Fruit fly (Drosophila melanogaster) whole organism, wandering third instar larva: ENCODE results near the gene CG6168.

ENCODE experiments used
- Abd-B ChIP-seq: fragments of >200 bp; optimal IDR thresholded peaks from 2 replicates; lab custom pipeline; 2017; ENCODE audit warnings: missing biosample characterization, missing genetic modification characterization
- CG32264 ChIP-seq: fragments of 200-800 bp; sonication (Bioruptor generic); optimal IDR thresholded peaks from 2 replicates; lab custom pipeline; 2016; ENCODE audit warnings: missing biosample characterization, missing genetic modification characterization
- CG9705 ChIP-seq: fragments of 200-800 bp; sonication (Bioruptor generic); optimal IDR thresholded peaks from 2 replicates; lab custom pipeline; 2018; ENCODE audit warnings: missing biosample characterization, mild to moderate bottlenecking, missing genetic modification characterization
- CrebA ChIP-seq: fragments of 200-800 bp; sonication (Bioruptor generic); optimal IDR thresholded peaks from 2 replicates; lab custom pipeline; 2016; ENCODE audit warnings: missing biosample characterization, mild to moderate bottlenecking, missing genetic modification characterization, borderline replicate concordance
- Dfd ChIP-seq: fragments of >200 bp; optimal IDR thresholded peaks from 2 replicates; lab custom pipeline; 2017; ENCODE audit warnings: missing biosample characterization, missing genetic modification characterization
- Dif ChIP-seq: fragments of 200-275, 200-300 bp; sonication (Bioruptor generic); optimal IDR thresholded peaks from 2 replicates; lab custom pipeline; 2018; ENCODE audit warnings: missing biosample characterization, missing genetic modification characterization; ENCODE audit not compliant: partially characterized antibody
- GATAd ChIP-seq: sonication (Bioruptor generic); optimal IDR thresholded peaks from 2 replicates; lab custom pipeline; 2016; ENCODE audit warnings: missing biosample characterization, missing genetic modification characterization
- Hnf4 ChIP-seq: fragments of 200-800 bp; sonication (Bioruptor generic); optimal IDR thresholded peaks from 2 replicates; lab custom pipeline; 2016; ENCODE audit warnings: missing biosample characterization, mild to moderate bottlenecking, missing genetic modification characterization
- Hr78 ChIP-seq: fragments of >200 bp; optimal IDR thresholded peaks from 2 replicates; lab custom pipeline; 2017; ENCODE audit warnings: missing biosample characterization, missing genetic modification characterization
- Hr83 ChIP-seq: fragments of 200-300 bp; sonication (Bioruptor generic); optimal IDR thresholded peaks from 2 replicates; lab custom pipeline; 2016; ENCODE audit warnings: missing biosample characterization, mild to moderate bottlenecking, missing genetic modification characterization, moderate library complexity; ENCODE audit not compliant: poor library complexity, severe bottlenecking
- Jra ChIP-seq: sonication (Bioruptor generic); optimal IDR thresholded peaks from 2 replicates; lab custom pipeline; 2016; ENCODE audit warnings: missing biosample characterization, missing genetic modification characterization
- Mio ChIP-seq: sonication (Bioruptor generic); optimal IDR thresholded peaks from 2 replicates; lab custom pipeline; 2016; ENCODE audit warnings: missing biosample characterization, missing genetic modification characterization
- Myc ChIP-seq: fragments of >200 bp; optimal IDR thresholded peaks from 2 replicates; lab custom pipeline; 2017
- N ChIP-seq: fragments of >200 bp; optimal IDR thresholded peaks from 2 replicates; lab custom pipeline; 2018; ENCODE audit warnings: missing biosample characterization, missing external identifiers, missing genetic modification characterization
- OdsH ChIP-seq: fragments of 200-800 bp; sonication (Bioruptor generic); optimal IDR thresholded peaks from 2 replicates; lab custom pipeline; 2016; ENCODE audit warnings: missing biosample characterization, mild to moderate bottlenecking, missing genetic modification characterization
- Rel ChIP-seq, 2 experiments: fragments of 200-800 bp; sonication (Bioruptor generic) in 1 of 2; optimal IDR thresholded peaks; 2 replicates in 1 of 2; 3 replicates in 1 of 2; lab custom pipeline; 2016 to 2019; ENCODE audit warnings: mild to moderate bottlenecking in 2 of 2, missing biosample characterization in 2 of 2, missing genetic modification characterization in 2 of 2, moderate library complexity in 1 of 2
- Sp1 ChIP-seq: fragments of 200-800 bp; sonication (Bioruptor generic); optimal IDR thresholded peaks from 3 replicates; lab custom pipeline; 2019; ENCODE audit warnings: missing biosample characterization, mild to moderate bottlenecking, missing genetic modification characterization, moderate library complexity
- Vsx2 ChIP-seq: fragments of 200-300, 225-300 bp; sonication (Bioruptor generic); optimal IDR thresholded peaks from 2 replicates; lab custom pipeline; 2018; ENCODE audit warnings: missing biosample characterization, missing genetic modification characterization; ENCODE audit not compliant: partially characterized antibody
- br ChIP-seq: fragments of 200-800 bp; sonication (Bioruptor generic); optimal IDR thresholded peaks from 2 replicates; lab custom pipeline; 2016; ENCODE audit warnings: missing biosample characterization, missing genetic modification characterization
- brk ChIP-seq: fragments of 200-800 bp; sonication (Bioruptor generic); optimal IDR thresholded peaks from 2 replicates; lab custom pipeline; 2016; ENCODE audit warnings: missing biosample characterization, mild to moderate bottlenecking, missing genetic modification characterization
- dl ChIP-seq, 2 experiments: fragments of 175-275, 200-275 bp in 1 of 2; fragments of 200-275 bp in 1 of 2; sonication (Bioruptor generic); optimal IDR thresholded peaks; lab custom pipeline; 2018; ENCODE audit warnings: mild to moderate bottlenecking in 2 of 2, missing biosample characterization in 2 of 2, missing genetic modification characterization in 2 of 2, moderate library complexity in 2 of 2; ENCODE audit not compliant: partially characterized antibody in 2 of 2, insufficient read depth in 1 of 2
- dmrt93B ChIP-seq: fragments of 200-800 bp; sonication (Bioruptor generic); optimal IDR thresholded peaks from 2 replicates; lab custom pipeline; 2018; ENCODE audit warnings: missing biosample characterization, mild to moderate bottlenecking, missing genetic modification characterization
- dsf ChIP-seq: sonication (Bioruptor generic); optimal IDR thresholded peaks from 2 replicates; lab custom pipeline; 2016; ENCODE audit warnings: missing biosample characterization, missing genetic modification characterization, borderline replicate concordance
- ey ChIP-seq: fragments of 200-800 bp; sonication (Bioruptor generic); optimal IDR thresholded peaks from 2 replicates; lab custom pipeline; 2016; ENCODE audit warnings: missing biosample characterization, missing genetic modification characterization
- fru ChIP-seq: fragments of 200-800 bp; sonication (Bioruptor generic); optimal IDR thresholded peaks from 3 replicates; lab custom pipeline; 2016; ENCODE audit warnings: missing biosample characterization, mild to moderate bottlenecking, missing genetic modification characterization
- h ChIP-seq: fragments of 200-800 bp; sonication (Bioruptor generic); optimal IDR thresholded peaks from 3 replicates; lab custom pipeline; 2016; ENCODE audit warnings: missing biosample characterization, mild to moderate bottlenecking, missing genetic modification characterization
- jim ChIP-seq: fragments of 175-275, 200-325 bp; sonication (Bioruptor generic); optimal IDR thresholded peaks from 2 replicates; lab custom pipeline; 2016; ENCODE audit warnings: missing biosample characterization, mild to moderate bottlenecking, missing genetic modification characterization
- lola ChIP-seq: fragments of >200 bp; optimal IDR thresholded peaks from 2 replicates; lab custom pipeline; 2017; ENCODE audit warnings: missing biosample characterization, missing genetic modification characterization
- psq ChIP-seq: fragments of 200-800 bp; sonication (Bioruptor generic); optimal IDR thresholded peaks from 3 replicates; lab custom pipeline; 2017; ENCODE audit warnings: missing biosample characterization, mild to moderate bottlenecking, missing genetic modification characterization, moderate library complexity
- rgr ChIP-seq: fragments of 200-800 bp; sonication (Bioruptor generic); optimal IDR thresholded peaks from 3 replicates; lab custom pipeline; 2016; ENCODE audit warnings: missing biosample characterization, mild to moderate bottlenecking, missing genetic modification characterization
- sage ChIP-seq: fragments of 200-800 bp; sonication (Bioruptor generic); optimal IDR thresholded peaks from 2 replicates; lab custom pipeline; 2016; ENCODE audit warnings: missing biosample characterization, mild to moderate bottlenecking, missing genetic modification characterization
- tai ChIP-seq: sonication (Bioruptor generic); optimal IDR thresholded peaks from 2 replicates; lab custom pipeline; 2016; ENCODE audit warnings: missing biosample characterization, missing genetic modification characterization
- usp ChIP-seq: fragments of >200 bp; optimal IDR thresholded peaks from 2 replicates; lab custom pipeline; 2017; ENCODE audit warnings: missing biosample characterization, missing genetic modification characterization
- woc ChIP-seq: sonication (Bioruptor generic); optimal IDR thresholded peaks from 2 replicates; lab custom pipeline; 2016; ENCODE audit warnings: missing biosample characterization, mild to moderate bottlenecking, missing genetic modification characterization

Gene CG6168

dm6 chr3L:11280574-11281135 is 40.9 kb downstream of the CG6168 start:
- TF ChIP-seq Rel (GFP tag; optimal IDR thresholded peaks at IDR 0.05; lab: Kevin White, UChicago): peak; percentile 13
- no peak for TF ChIP-seq Rel (tag; optimal IDR thresholded peaks at IDR 0.05; lab: Kevin White, UChicago)
- peak; percentile 16 for TF ChIP-seq fru (GFP tag; lab: Kevin White, UChicago)
- TF ChIP-seq Abd-B (GFP tag; lab: Kevin White, UChicago): no peak
- no peak for TF ChIP-seq Dif (GFP tag; lab: Kevin White, UChicago)
- TF ChIP-seq Mio (GFP tag; lab: Kevin White, UChicago): no peak
- no peak for TF ChIP-seq h
- TF ChIP-seq woc (GFP tag; lab: Kevin White, UChicago): peak; percentile 15
- TF ChIP-seq CG32264 (GFP tag; lab: Kevin White, UChicago): no peak
- TF ChIP-seq Dfd (GFP tag; lab: Kevin White, UChicago): no peak
- TF ChIP-seq Hnf4: no peak
- TF ChIP-seq CG9705 (GFP tag; lab: Kevin White, UChicago): no peak
- TF ChIP-seq br (GFP tag; lab: Kevin White, UChicago): no peak
- TF ChIP-seq CrebA (GFP tag; lab: Kevin White, UChicago): peak; percentile 10
- TF ChIP-seq Myc (lab: Kevin White, UChicago): no peak
- TF ChIP-seq Hr83: no peak
- TF ChIP-seq jim (GFP tag; lab: Kevin White, UChicago): no peak
- peak; percentile 66 for TF ChIP-seq Vsx2 (GFP tag; lab: Kevin White, UChicago)
- TF ChIP-seq dl (GFP tag; optimal IDR thresholded peaks at IDR 0.05; lab: Kevin White, UChicago; ENCODE audit: insufficient read depth in 1 of 2, partially characterized antibody in 2 of 2): no peak
- no peak for TF ChIP-seq OdsH (GFP tag; lab: Kevin White, UChicago)
- TF ChIP-seq Hr78 (GFP tag; lab: Kevin White, UChicago): no peak
- TF ChIP-seq Sp1 (GFP tag; lab: Kevin White, UChicago): no peak
- TF ChIP-seq dmrt93B: no peak
- TF ChIP-seq N (GFP tag; lab: Kevin White, UChicago): no peak
- TF ChIP-seq tai: no peak
- TF ChIP-seq ey (GFP tag; lab: Kevin White, UChicago): no peak
- no peak for TF ChIP-seq sage
- TF ChIP-seq dsf: no peak
- no peak for TF ChIP-seq lola
- TF ChIP-seq brk: no peak

- TF ChIP-seq Rel (GFP tag; optimal IDR thresholded peaks at IDR 0.05; lab: Kevin White, UChicago) (no peak), Rel (tag; optimal IDR thresholded peaks at IDR 0.05; lab: Kevin White, UChicago) (peak; percentile 62), usp (GFP tag; lab: Kevin White, UChicago) (no peak)
- TF ChIP-seq, all 38 proteins: peak for 1
Measured at dm6 chr3L:11279321-11279827, 42.1 kb downstream of the CG6168 start.

DNA sequence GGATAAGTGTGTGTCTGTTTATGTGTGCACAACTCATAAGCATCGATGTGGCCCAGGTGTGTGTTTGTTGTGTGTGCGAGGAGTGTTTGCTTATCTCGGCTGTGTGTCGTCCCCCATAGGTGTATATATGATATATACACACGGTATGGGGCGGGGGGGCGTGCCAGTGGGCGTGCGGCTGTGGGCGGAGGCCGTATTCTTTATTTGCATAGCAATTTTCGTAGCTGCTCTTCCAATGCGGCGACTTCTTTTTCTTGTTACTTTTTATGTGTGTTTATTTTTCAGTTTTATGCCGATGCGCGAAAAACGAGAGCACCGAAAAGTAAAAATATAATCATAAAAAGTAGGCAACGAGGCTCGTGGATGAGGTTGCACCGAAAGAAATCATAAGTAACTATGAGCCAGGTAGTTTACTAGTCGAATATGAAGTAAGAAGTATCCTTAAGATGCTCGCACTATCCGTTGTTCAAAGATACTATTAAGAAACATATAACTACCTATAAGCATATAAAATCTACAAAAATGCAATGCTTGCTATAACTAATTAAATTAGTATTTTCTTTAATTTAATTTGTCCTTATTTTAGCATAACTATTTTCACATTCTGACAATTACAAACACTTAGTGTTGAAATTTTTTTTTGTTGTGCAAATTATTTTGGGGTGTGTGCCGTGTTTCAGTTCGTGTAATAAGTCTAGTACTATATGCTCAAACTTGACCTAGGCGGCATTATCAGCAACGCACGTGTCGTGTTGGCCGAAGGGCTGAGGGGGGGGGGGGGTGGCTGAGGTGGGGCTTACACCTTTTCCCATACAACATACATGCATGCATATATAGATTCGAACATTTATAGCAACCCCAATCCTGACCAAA is 42.8 kb downstream of the CG6168 start:
- TF ChIP-seq br (GFP tag; lab: Kevin White, UChicago) (no peak), rgr (GFP tag; lab: Kevin White, UChicago) (no peak), sage (no peak), GATAd (GFP tag; lab: Kevin White, UChicago) (no peak), usp (GFP tag; lab: Kevin White, UChicago) (no peak), N (GFP tag; lab: Kevin White, UChicago) (no peak), Hr83 (no peak), Rel (GFP tag; optimal IDR thresholded peaks at IDR 0.05; lab: Kevin White, UChicago) (no peak), Rel (tag; optimal IDR thresholded peaks at IDR 0.05; lab: Kevin White, UChicago) (no peak), dsf (no peak), CrebA (GFP tag; lab: Kevin White, UChicago) (no peak), fru (GFP tag; lab: Kevin White, UChicago) (no peak), lola (no peak), Jra (GFP tag; lab: Kevin White, UChicago) (no peak), psq (GFP tag; lab: Kevin White, UChicago) (no peak), Sp1 (GFP tag; lab: Kevin White, UChicago) (no peak), Abd-B (GFP tag; lab: Kevin White, UChicago) (no peak)
- TF ChIP-seq, all 38 proteins: peak for 0
